Worm (Caenorhabditis elegans) whole organism, young adult: ENCODE results near the gene ceh-54.

Experiments
- B0035.1 ChIP-seq: sonication (generic microtip); optimal IDR thresholded peaks from 2 replicates; lab custom pipeline; 2016; ENCODE audit warnings: missing genetic modification characterization, mild to moderate bottlenecking, missing compliant biosample characterization, missing genotype, missing genetic modification reagents
- B0261.1 ChIP-seq: sonication (generic microtip); optimal IDR thresholded peaks from 2 replicates; lab custom pipeline; 2016; ENCODE audit warnings: mild to moderate bottlenecking, missing genetic modification characterization, moderate library complexity, missing compliant biosample characterization
- C06A6.2 ChIP-seq: fragments of 200-800 bp; sonication (Bioruptor generic); conservative IDR thresholded peaks from 2 replicates; pipeline ENCODE4 v1.3.6; 2022; ENCODE audit warnings: missing genetic modification characterization, missing compliant biosample characterization
- C17E4.6 ChIP-seq: fragments of 200-800 bp; sonication (Bioruptor generic); IDR thresholded peaks from 2 replicates; pipeline ENCODE4 v1.3.6; 2022; ENCODE audit warnings: missing genetic modification reagents, missing genetic modification characterization, missing compliant biosample characterization
- F10E7.11 ChIP-seq: sonication (generic microtip); optimal IDR thresholded peaks from 2 replicates; lab custom pipeline; 2017; ENCODE audit warnings: mild to moderate bottlenecking, missing genetic modification characterization, moderate library complexity, missing compliant biosample characterization
- F23B12.7 ChIP-seq: sonication (generic microtip); optimal IDR thresholded peaks from 2 replicates; lab custom pipeline; 2017; ENCODE audit warnings: missing genetic modification characterization, mild to moderate bottlenecking, missing compliant biosample characterization, antibody characterized with exemption, moderate library complexity; ENCODE audit not compliant: insufficient read depth
- F49E8.2 ChIP-seq: sonication (generic microtip); optimal IDR thresholded peaks from 3 replicates; lab custom pipeline; 2017; ENCODE audit warnings: missing genetic modification characterization, mild to moderate bottlenecking, missing compliant biosample characterization, antibody characterized with exemption, moderate library complexity; ENCODE audit not compliant: insufficient read depth
- F52B5.7 ChIP-seq: sonication (generic microtip); optimal IDR thresholded peaks from 2 replicates; lab custom pipeline; 2016; ENCODE audit warnings: mild to moderate bottlenecking, missing genetic modification characterization, missing compliant biosample characterization
- F57A8.1 ChIP-seq: fragments of 200-800 bp; sonication (Bioruptor generic); optimal IDR thresholded peaks from 2 replicates; lab custom pipeline; 2018; ENCODE audit warnings: mild to moderate bottlenecking, missing genetic modification characterization, moderate library complexity, missing compliant biosample characterization
- F57C9.4 ChIP-seq: sonication (generic microtip); optimal IDR thresholded peaks from 2 replicates; lab custom pipeline; 2017; ENCODE audit warnings: mild to moderate bottlenecking, missing genetic modification characterization, missing compliant biosample characterization
- T07F8.4 ChIP-seq: sonication (generic microtip); optimal IDR thresholded peaks from 2 replicates; lab custom pipeline; 2016; ENCODE audit warnings: mild to moderate bottlenecking, missing genetic modification characterization, moderate library complexity, missing compliant biosample characterization
- T26A5.8 ChIP-seq: sonication (generic microtip); optimal IDR thresholded peaks from 2 replicates; lab custom pipeline; 2016; ENCODE audit warnings: missing genetic modification characterization, missing compliant biosample characterization
- Y53F4B.3 ChIP-seq: fragments of 200-800 bp; sonication (Bioruptor generic); IDR thresholded peaks from 2 replicates; pipeline ENCODE4 v1.3.6; 2022; ENCODE audit warnings: missing genetic modification reagents, missing genetic modification characterization, missing compliant biosample characterization
- Y56A3A.18 ChIP-seq: fragments of 200-800 bp; sonication (Bioruptor generic); IDR thresholded peaks from 2 replicates; pipeline ENCODE4 v1.3.6; 2022; ENCODE audit warnings: missing genetic modification reagents, missing genetic modification characterization, missing compliant biosample characterization
- Y95B8A.8 ChIP-seq: fragments of 200-800 bp; sonication (Bioruptor generic); IDR thresholded peaks from 2 replicates; pipeline ENCODE4 v1.3.6; 2022; ENCODE audit warnings: missing genetic modification reagents, missing genetic modification characterization, missing compliant biosample characterization
- ZK185.1 ChIP-seq: sonication (generic microtip); optimal IDR thresholded peaks from 2 replicates; lab custom pipeline; 2016; ENCODE audit warnings: mild to moderate bottlenecking, missing genetic modification characterization, missing compliant biosample characterization; ENCODE audit not compliant: poor library complexity, severe bottlenecking
- akir-1 ChIP-seq: fragments of 200-800 bp; sonication (Bioruptor generic); optimal IDR thresholded peaks from 2 replicates; lab custom pipeline; 2018; ENCODE audit warnings: mild to moderate bottlenecking, missing genetic modification characterization, moderate library complexity, missing compliant biosample characterization
- ama-1 ChIP-seq, 3 experiments: fragments of 150-350 bp in 1 of 3; sonication (generic microtip) in 2 of 3; optimal IDR thresholded peaks; 2 replicates each; lab custom pipeline; 2014 to 2018; ENCODE audit warnings: missing biosample characterization in 2 of 3, missing genetic modification characterization in 2 of 3, missing genetic modification reagents in 2 of 3
- aptf-3 ChIP-seq: fragments of 200-800 bp; sonication (Bioruptor generic); IDR thresholded peaks from 2 replicates; pipeline ENCODE4 v1.3.6; 2022; ENCODE audit warnings: missing genetic modification characterization, missing compliant biosample characterization
- ccch-3 ChIP-seq: fragments of 200-800 bp; sonication (Bioruptor generic); optimal IDR thresholded peaks from 2 replicates; lab custom pipeline; 2018; ENCODE audit warnings: mild to moderate bottlenecking, missing genetic modification characterization, missing compliant biosample characterization
- cebp-2 ChIP-seq: fragments of 200-800 bp; sonication (Bioruptor generic); IDR thresholded peaks from 2 replicates; pipeline ENCODE4 v1.3.6; 2022; ENCODE audit warnings: missing genetic modification characterization, missing compliant biosample characterization
- ceh-27 ChIP-seq: fragments of 200-800 bp; sonication (Bioruptor generic); optimal IDR thresholded peaks from 2 replicates; lab custom pipeline; 2018; ENCODE audit warnings: mild to moderate bottlenecking, missing genetic modification characterization, moderate library complexity, missing compliant biosample characterization
- ceh-40 ChIP-seq: fragments of 200-800 bp; sonication (Bioruptor generic); IDR thresholded peaks from 2 replicates; pipeline ENCODE4 v1.3.6; 2022; ENCODE audit warnings: missing genetic modification characterization, missing compliant biosample characterization
- ceh-79 ChIP-seq: sonication (generic microtip); optimal IDR thresholded peaks from 2 replicates; lab custom pipeline; 2017; ENCODE audit warnings: mild to moderate bottlenecking, missing genetic modification characterization, missing compliant biosample characterization
- dpff-1 ChIP-seq: sonication (generic microtip); optimal IDR thresholded peaks from 2 replicates; lab custom pipeline; 2017; ENCODE audit warnings: mild to moderate bottlenecking, missing genetic modification characterization, missing compliant biosample characterization
- egl-18 ChIP-seq: fragments of 200-800 bp; sonication (Bioruptor generic); IDR thresholded peaks from 2 replicates; pipeline ENCODE4 v1.3.6; 2022; ENCODE audit warnings: missing genetic modification reagents, missing genetic modification characterization, missing compliant biosample characterization
- egl-44 ChIP-seq: fragments of 200-800 bp; sonication (Bioruptor generic); IDR thresholded peaks from 2 replicates; pipeline ENCODE4 v1.3.6; 2022; ENCODE audit warnings: missing genetic modification reagents, missing genetic modification characterization, missing compliant biosample characterization
- gei-17 ChIP-seq: fragments of 200-800 bp; sonication (Bioruptor generic); optimal IDR thresholded peaks from 2 replicates; lab custom pipeline; 2018; ENCODE audit warnings: mild to moderate bottlenecking, missing genetic modification characterization, missing compliant biosample characterization
- him-1 ChIP-seq: sonication (generic microtip); optimal IDR thresholded peaks from 2 replicates; lab custom pipeline; 2016; ENCODE audit warnings: missing genotype, missing genetic modification reagents, missing genetic modification characterization, missing compliant biosample characterization
- hrde-1 ChIP-seq: sonication (generic microtip); optimal IDR thresholded peaks from 2 replicates; lab custom pipeline; 2016; ENCODE audit warnings: missing genetic modification characterization, mild to moderate bottlenecking, missing compliant biosample characterization, moderate library complexity, missing genotype, missing genetic modification reagents, borderline replicate concordance
- hsf-1 ChIP-seq: fragments of 200-800 bp; sonication (Bioruptor generic); IDR thresholded peaks from 2 replicates; pipeline ENCODE4 v1.3.6; 2022; ENCODE audit warnings: missing genetic modification reagents, missing genetic modification characterization, missing compliant biosample characterization
- lsl-1 ChIP-seq: fragments of 200-800 bp; sonication (Bioruptor generic); optimal IDR thresholded peaks from 2 replicates; lab custom pipeline; 2018; ENCODE audit warnings: mild to moderate bottlenecking, missing genetic modification characterization, moderate library complexity, missing compliant biosample characterization
- lsy-27 ChIP-seq: sonication (generic microtip); optimal IDR thresholded peaks from 2 replicates; lab custom pipeline; 2017; ENCODE audit warnings: missing genetic modification characterization, mild to moderate bottlenecking, missing compliant biosample characterization, antibody characterized with exemption, missing genotype, borderline replicate concordance; ENCODE audit not compliant: insufficient read depth
- mel-28 ChIP-seq: sonication (generic microtip); optimal IDR thresholded peaks from 2 replicates; lab custom pipeline; 2016; ENCODE audit warnings: borderline replicate concordance, mild to moderate bottlenecking, missing genetic modification characterization, missing compliant biosample characterization
- mxl-1 ChIP-seq: sonication (generic microtip); optimal IDR thresholded peaks from 2 replicates; lab custom pipeline; 2016; ENCODE audit warnings: missing genetic modification characterization, missing compliant biosample characterization
- nfya-1 ChIP-seq: sonication (generic microtip); optimal IDR thresholded peaks from 2 replicates; lab custom pipeline; 2017; ENCODE audit warnings: antibody characterized with exemption, missing compliant biosample characterization, missing genetic modification characterization, borderline replicate concordance; ENCODE audit not compliant: insufficient read depth
- pbrm-1 ChIP-seq: fragments of 200-800 bp; sonication (Bioruptor generic); IDR thresholded peaks from 2 replicates; pipeline ENCODE4 v1.3.6; 2022; ENCODE audit warnings: missing genetic modification reagents, missing genetic modification characterization, missing compliant biosample characterization
- rcor-1 ChIP-seq: fragments of 200-800 bp; sonication (Bioruptor generic); IDR thresholded peaks from 2 replicates; pipeline ENCODE4 v1.3.6; 2022; ENCODE audit warnings: missing genetic modification reagents, missing genetic modification characterization, missing compliant biosample characterization
- rpc-1 ChIP-seq, 2 experiments: fragments of 150-350 bp in 1 of 2; sonication (generic microtip) in 1 of 2; optimal IDR thresholded peaks; 2 replicates each; lab custom pipeline; 2014 to 2018; ENCODE audit warnings: missing biosample characterization in 1 of 2, missing genetic modification characterization in 1 of 2, missing genetic modification reagents in 1 of 2, missing genotype in 1 of 2
- snpc-1.3 ChIP-seq: sonication (generic microtip); optimal IDR thresholded peaks from 2 replicates; lab custom pipeline; 2017; ENCODE audit warnings: missing genetic modification characterization, mild to moderate bottlenecking, missing compliant biosample characterization, antibody characterized with exemption, moderate library complexity, missing genotype, missing genetic modification reagents; ENCODE audit not compliant: insufficient read depth
- sptf-2 ChIP-seq: fragments of 200-800 bp; sonication (Bioruptor generic); optimal IDR thresholded peaks from 2 replicates; lab custom pipeline; 2018; ENCODE audit warnings: mild to moderate bottlenecking, missing genetic modification characterization, missing compliant biosample characterization
- unc-130 ChIP-seq: sonication (generic microtip); optimal IDR thresholded peaks from 2 replicates; lab custom pipeline; 2016; ENCODE audit warnings: missing genetic modification reagents, missing genetic modification characterization, missing compliant biosample characterization
- unc-62 ChIP-seq: fragments of 150-350 bp; optimal IDR thresholded peaks from 2 replicates; lab custom pipeline; 2014; ENCODE audit warnings: missing biosample characterization, missing genetic modification reagents, missing genetic modification characterization
- zim-3 ChIP-seq: sonication (generic microtip); optimal IDR thresholded peaks from 2 replicates; lab custom pipeline; 2017; ENCODE audit warnings: mild to moderate bottlenecking, missing genetic modification characterization, moderate library complexity, missing compliant biosample characterization
- ztf-18 ChIP-seq: sonication (generic microtip); optimal IDR thresholded peaks from 2 replicates; lab custom pipeline; 2016; ENCODE audit warnings: missing genotype, mild to moderate bottlenecking, missing genetic modification characterization, missing compliant biosample characterization
- ztf-22 ChIP-seq: fragments of 200-800 bp; sonication (Bioruptor generic); optimal IDR thresholded peaks from 2 replicates; lab custom pipeline; 2018; ENCODE audit warnings: mild to moderate bottlenecking, missing genetic modification characterization, moderate library complexity, missing compliant biosample characterization
- ztf-3 ChIP-seq: fragments of 200-800 bp; sonication (Bioruptor generic); optimal IDR thresholded peaks from 2 replicates; lab custom pipeline; 2018; ENCODE audit warnings: mild to moderate bottlenecking, missing genetic modification characterization, missing compliant biosample characterization

ceh-54 gene

ce11 chrX:6219892-6220291 lies 25.9 kb upstream of the ceh-54 start (continued):
- TF ChIP-seq pbrm-1 (GFP tag; lab: Robert Waterston, UW) (peak; percentile 85), ztf-18 (tag; lab: Kevin White, UChicago) (peak; percentile 43), cebp-2 (GFP tag; lab: Robert Waterston, UW) (no peak), ama-1 (optimal IDR thresholded peaks at IDR 0.05; lab: Kevin White, UChicago) (no peak), ama-1 (GFP tag; optimal IDR thresholded peaks at IDR 0.05; lab: Kevin White, UChicago) (no peak), Y53F4B.3 (GFP tag; lab: Robert Waterston, UW) (no peak), C06A6.2 (GFP tag; lab: Robert Waterston, UW) (no peak), ceh-40 (0 out of 2 replicates have a peak, but pooled peaks have one; percentile 18), ceh-27 (GFP tag; lab: Kevin White, UChicago) (peak; percentile 62), ZK185.1 (peak; percentile 60), unc-62 (GFP tag; lab: Kevin White, UChicago) (no peak), lsy-27 (tag; lab: Kevin White, UChicago) (peak; percentile 57), Y56A3A.18 (peak; percentile 68; the same call in 1 of the 2 replicates), him-1 (tag; lab: Kevin White, UChicago) (peak; percentile 88), F57A8.1 (GFP tag; lab: Kevin White, UChicago) (no peak), F57C9.4 (tag; lab: Kevin White, UChicago) (no peak), Y95B8A.8 (GFP tag; lab: Robert Waterston, UW) (no peak), hrde-1 (tag; lab: Kevin White, UChicago) (peak; percentile 5), C17E4.6 (GFP tag; lab: Robert Waterston, UW) (no peak), mel-28 (no peak), ceh-79 (tag; lab: Kevin White, UChicago) (peak; percentile 20), akir-1 (GFP tag; lab: Kevin White, UChicago) (no peak), B0035.1 (tag; lab: Kevin White, UChicago) (no peak), mxl-1 (peak; percentile 43), snpc-1.3 (no peak), ztf-3 (GFP tag; lab: Kevin White, UChicago) (no peak), hsf-1 (GFP tag; lab: Robert Waterston, UW) (no peak), nfya-1 (no peak), F10E7.11 (tag; lab: Kevin White, UChicago) (no peak), rpc-1 (optimal IDR thresholded peaks at IDR 0.05; lab: Kevin White, UChicago) (peak; percentile 83), rpc-1 (tag; optimal IDR thresholded peaks at IDR 0.05; lab: Kevin White, UChicago) (peak; percentile 86), aptf-3 (GFP tag; lab: Robert Waterston, UW) (no peak), rcor-1 (GFP tag; lab: Robert Waterston, UW) (no peak), F23B12.7 (tag; lab: Kevin White, UChicago) (no peak), zim-3 (tag; lab: Kevin White, UChicago) (peak; percentile 66), egl-44 (GFP tag; lab: Robert Waterston, UW) (no peak), T26A5.8 (tag; lab: Kevin White, UChicago) (no peak), B0261.1 (tag; lab: Kevin White, UChicago) (peak; percentile 85), ccch-3 (GFP tag; lab: Kevin White, UChicago) (no peak), unc-130 (GFP tag; lab: Kevin White, UChicago) (peak; percentile 15), dpff-1 (no peak), F49E8.2 (tag; lab: Kevin White, UChicago) (no peak), lsl-1 (GFP tag; lab: Kevin White, UChicago) (no peak), F52B5.7 (peak; percentile 58), gei-17 (GFP tag; lab: Kevin White, UChicago) (peak; percentile 1), T07F8.4 (tag; lab: Kevin White, UChicago) (peak; percentile 26), ztf-22 (GFP tag; lab: Kevin White, UChicago) (no peak), egl-18 (GFP tag; lab: Robert Waterston, UW) (no peak), sptf-2 (GFP tag; lab: Kevin White, UChicago) (no peak)
